Worm (Caenorhabditis elegans) whole organism, young adult: ENCODE measurements around the gene F10C2.5.

Experiments used
- B0336.3 ChIP-seq: fragments of 200-800 bp; sonication (Bioruptor generic); IDR thresholded peaks from 2 replicates; pipeline ENCODE4 v1.3.6; 2022; ENCODE audit warnings: missing genetic modification characterization, missing compliant biosample characterization
- F52B5.7 ChIP-seq: sonication (generic microtip); optimal IDR thresholded peaks from 2 replicates; lab custom pipeline; 2016; ENCODE audit warnings: mild to moderate bottlenecking, missing genetic modification characterization, missing compliant biosample characterization
- F57A8.1 ChIP-seq: fragments of 200-800 bp; sonication (Bioruptor generic); optimal IDR thresholded peaks from 2 replicates; lab custom pipeline; 2018; ENCODE audit warnings: mild to moderate bottlenecking, missing genetic modification characterization, moderate library complexity, missing compliant biosample characterization
- Y67H2A.10 ChIP-seq: fragments of 200-800 bp; sonication (Bioruptor generic); conservative IDR thresholded peaks from 2 replicates; pipeline ENCODE4 v1.3.6; 2022; ENCODE audit warnings: missing genetic modification reagents, missing genetic modification characterization, missing compliant biosample characterization
- Y79H2A.3 ChIP-seq: fragments of 200-800 bp; sonication (Bioruptor generic); conservative IDR thresholded peaks from 2 replicates; pipeline ENCODE4 v1.3.6; 2022; ENCODE audit warnings: missing genetic modification reagents, missing genetic modification characterization, missing compliant biosample characterization
- atf-7 ChIP-seq: sonication (generic microtip); optimal IDR thresholded peaks from 2 replicates; lab custom pipeline; 2017; ENCODE audit warnings: mild to moderate bottlenecking, missing genetic modification characterization, missing compliant biosample characterization
- attf-3 ChIP-seq: fragments of 200-800 bp; sonication (Bioruptor generic); conservative IDR thresholded peaks from 2 replicates; pipeline ENCODE4 v1.3.6; 2022; ENCODE audit warnings: missing genetic modification reagents, missing genetic modification characterization, missing compliant biosample characterization
- attf-5 ChIP-seq: fragments of 200-800 bp; sonication (Bioruptor generic); optimal IDR thresholded peaks from 2 replicates; lab custom pipeline; 2018; ENCODE audit warnings: mild to moderate bottlenecking, missing genetic modification characterization, missing compliant biosample characterization
- ceh-79 ChIP-seq: sonication (generic microtip); optimal IDR thresholded peaks from 2 replicates; lab custom pipeline; 2017; ENCODE audit warnings: mild to moderate bottlenecking, missing genetic modification characterization, missing compliant biosample characterization
- egl-44 ChIP-seq: fragments of 200-800 bp; sonication (Bioruptor generic); IDR thresholded peaks from 2 replicates; pipeline ENCODE4 v1.3.6; 2022; ENCODE audit warnings: missing genetic modification reagents, missing genetic modification characterization, missing compliant biosample characterization
- ets-4 ChIP-seq: fragments of 200-800 bp; sonication (Bioruptor generic); optimal IDR thresholded peaks from 2 replicates; lab custom pipeline; 2018; ENCODE audit warnings: mild to moderate bottlenecking, missing genetic modification characterization, missing compliant biosample characterization
- gei-17 ChIP-seq: fragments of 200-800 bp; sonication (Bioruptor generic); optimal IDR thresholded peaks from 2 replicates; lab custom pipeline; 2018; ENCODE audit warnings: mild to moderate bottlenecking, missing genetic modification characterization, missing compliant biosample characterization
- hlh-12 ChIP-seq: sonication (generic microtip); optimal IDR thresholded peaks from 2 replicates; lab custom pipeline; 2016; ENCODE audit warnings: missing genetic modification characterization, missing compliant biosample characterization
- let-526 ChIP-seq: fragments of 200-800 bp; sonication (Bioruptor generic); IDR thresholded peaks from 2 replicates; pipeline ENCODE4 v1.3.6; 2022; ENCODE audit warnings: missing genetic modification reagents, missing genetic modification characterization, missing compliant biosample characterization
- mcd-1 ChIP-seq: fragments of 200-800 bp; sonication (Bioruptor generic); IDR thresholded peaks from 2 replicates; pipeline ENCODE4 v1.3.6; 2022; ENCODE audit warnings: missing genetic modification reagents, missing genetic modification characterization, missing compliant biosample characterization
- mes-4 ChIP-seq: sonication (generic microtip); optimal IDR thresholded peaks from 2 replicates; lab custom pipeline; 2016; ENCODE audit warnings: missing genotype, missing genetic modification characterization, missing compliant biosample characterization
- nfya-2 ChIP-seq: fragments of 200-800 bp; sonication (Bioruptor generic); IDR thresholded peaks from 2 replicates; pipeline ENCODE4 v1.3.6; 2022; ENCODE audit warnings: missing genetic modification reagents, missing genetic modification characterization, missing compliant biosample characterization
- nhr-120 ChIP-seq: fragments of 200-800 bp; sonication (Bioruptor generic); IDR thresholded peaks from 2 replicates; pipeline ENCODE4 v1.3.6; 2022; ENCODE audit warnings: missing genetic modification characterization, missing compliant biosample characterization
- nhr-179 ChIP-seq: sonication (generic microtip); optimal IDR thresholded peaks from 2 replicates; lab custom pipeline; 2016; ENCODE audit warnings: mild to moderate bottlenecking, missing genetic modification characterization, missing compliant biosample characterization
- nhr-80 ChIP-seq: sonication (generic microtip); optimal IDR thresholded peaks from 2 replicates; lab custom pipeline; 2016; ENCODE audit warnings: missing genetic modification characterization, missing compliant biosample characterization
- sdz-38 ChIP-seq: sonication (generic microtip); optimal IDR thresholded peaks from 2 replicates; lab custom pipeline; 2016; ENCODE audit warnings: missing genotype, missing genetic modification characterization, missing compliant biosample characterization
- snpc-1.3 ChIP-seq: sonication (generic microtip); optimal IDR thresholded peaks from 2 replicates; lab custom pipeline; 2017; ENCODE audit warnings: missing genetic modification characterization, mild to moderate bottlenecking, missing compliant biosample characterization, antibody characterized with exemption, moderate library complexity, missing genotype, missing genetic modification reagents; ENCODE audit not compliant: insufficient read depth
- snpc-3.4 ChIP-seq: sonication (generic microtip); optimal IDR thresholded peaks from 2 replicates; lab custom pipeline; 2017; ENCODE audit warnings: missing genetic modification characterization, mild to moderate bottlenecking, missing compliant biosample characterization, antibody characterized with exemption, moderate library complexity, missing genotype, missing genetic modification reagents
- zfh-2 ChIP-seq: fragments of 200-800 bp; sonication (Bioruptor generic); conservative IDR thresholded peaks from 2 replicates; pipeline ENCODE4 v1.3.6; 2022; ENCODE audit warnings: missing genetic modification reagents, missing genetic modification characterization, missing compliant biosample characterization
- zim-3 ChIP-seq: sonication (generic microtip); optimal IDR thresholded peaks from 2 replicates; lab custom pipeline; 2017; ENCODE audit warnings: mild to moderate bottlenecking, missing genetic modification characterization, moderate library complexity, missing compliant biosample characterization
- ztf-26 ChIP-seq: sonication (generic microtip); optimal IDR thresholded peaks from 2 replicates; lab custom pipeline; 2017; ENCODE audit warnings: missing genetic modification characterization, missing compliant biosample characterization
- ztf-3 ChIP-seq: fragments of 200-800 bp; sonication (Bioruptor generic); optimal IDR thresholded peaks from 2 replicates; lab custom pipeline; 2018; ENCODE audit warnings: mild to moderate bottlenecking, missing genetic modification characterization, missing compliant biosample characterization

Gene F10C2.5

ce11 chrV:12095865-12096264 lies 50.6 kb downstream of the F10C2.5 start, which contains the start of gene nhr-207:
Gene nhr-207, plus strand, starts transcription at chrV:12096146.
- no peak for TF ChIP-seq B0336.3 (GFP tag; lab: Robert Waterston, UW)
- TF ChIP-seq ets-4 (GFP tag; lab: Kevin White, UChicago), result no peak
- TF ChIP-seq Y67H2A.10 (GFP tag; lab: Robert Waterston, UW), result no peak
- no peak for TF ChIP-seq F52B5.7 (tag; lab: Kevin White, UChicago)
- TF ChIP-seq mes-4, result no peak
- no peak for TF ChIP-seq ztf-26 (tag; lab: Kevin White, UChicago)
- no peak for TF ChIP-seq hlh-12 (tag; lab: Kevin White, UChicago)
- peak; percentile 39 for TF ChIP-seq nhr-80 (tag; lab: Kevin White, UChicago)
- TF ChIP-seq mcd-1 (GFP tag; lab: Robert Waterston, UW), result no peak

- TF ChIP-seq snpc-1.3 (tag; lab: Kevin White, UChicago) (no peak), atf-7 (tag; lab: Kevin White, UChicago) (no peak), zim-3 (no peak), gei-17 (no peak), ztf-3 (GFP tag; lab: Kevin White, UChicago) (no peak), zfh-2 (GFP tag; lab: Robert Waterston, UW) (no peak), Y79H2A.3 (GFP tag; lab: Robert Waterston, UW) (no peak), let-526 (no peak), ceh-79 (tag; lab: Kevin White, UChicago) (no peak), egl-44 (GFP tag; lab: Robert Waterston, UW) (no peak), sdz-38 (no peak), nhr-120 (GFP tag; lab: Robert Waterston, UW) (no peak), attf-5 (GFP tag; lab: Kevin White, UChicago) (no peak), nfya-2 (GFP tag; lab: Robert Waterston, UW) (no peak), attf-3 (GFP tag; lab: Robert Waterston, UW) (no peak), nhr-179 (tag; lab: Kevin White, UChicago) (no peak), F57A8.1 (GFP tag; lab: Kevin White, UChicago) (no peak), snpc-3.4 (tag; lab: Kevin White, UChicago) (no peak), mes-4 (no peak)
These were observed 52.9 kb downstream of the F10C2.5 start, which contains the start of gene nhr-209 for ce11 chrV:12098123-12098522. Gene nhr-209, plus strand, starts transcription at chrV:12098149.
